Worm (Caenorhabditis elegans): ENCODE measurements around the gene srlf-1.

srlf-1 gene

ce11 chrII:7810869-7811543 lies 20.6 kb downstream of the srlf-1 start, which contains the start of gene cki-1 (continued):
- no peak for TF ChIP-seq hlh-13 (GFP tag; optimal IDR thresholded peaks at IDR 0.05)
- no peak for TF ChIP-seq pha-4 (tag; optimal IDR thresholded peaks at IDR 0.05)
- TF ChIP-seq ceh-9 (tag; optimal IDR thresholded peaks at IDR 0.05), result no peak
- TF ChIP-seq sox-2 (GFP tag; IDR thresholded peaks at IDR 0.05), result no peak
- TF ChIP-seq elt-2 (tag; optimal IDR thresholded peaks at IDR 0.05), result peak; percentile 16
- TF ChIP-seq ceh-24 (tag; optimal IDR thresholded peaks at IDR 0.05), result no peak
- TF ChIP-seq ceh-14 (tag; optimal IDR thresholded peaks at IDR 0.05), result no peak
- no peak for TF ChIP-seq gmeb-2 (tag; optimal IDR thresholded peaks at IDR 0.05)
- no peak for TF ChIP-seq ets-4 (tag; optimal IDR thresholded peaks at IDR 0.05)
- no peak for TF ChIP-seq pag-3 (tag; optimal IDR thresholded peaks at IDR 0.05; ENCODE audit: borderline replicate concordance)
- no peak for TF ChIP-seq hlh-15 (tag; optimal IDR thresholded peaks at IDR 0.05)
- TF ChIP-seq ama-1 (optimal IDR thresholded peaks at IDR 0.05), result peak; percentile 61
- TF ChIP-seq ceh-45 (GFP tag; IDR thresholded peaks at IDR 0.05), result no peak
- TF ChIP-seq T23F11.4 (GFP tag; optimal IDR thresholded peaks at IDR 0.05), result no peak
- TF ChIP-seq K02D7.2 (tag; optimal IDR thresholded peaks at IDR 0.05), result no peak
- TF ChIP-seq Y22D7AL.16 (tag; optimal IDR thresholded peaks at IDR 0.05), result no peak
- no peak for TF ChIP-seq hlh-8 (tag; optimal IDR thresholded peaks at IDR 0.05)
- TF ChIP-seq K09A11.1 (tag; optimal IDR thresholded peaks at IDR 0.05; ENCODE audit: insufficient read depth), result no peak
- peak; percentile 22 for TF ChIP-seq nhr-232 (tag; optimal IDR thresholded peaks at IDR 0.05)
- no peak for TF ChIP-seq sox-4 (tag; optimal IDR thresholded peaks at IDR 0.05)
- peak; percentile 14 for TF ChIP-seq F13H6.1 (tag; optimal IDR thresholded peaks at IDR 0.05)
- TF ChIP-seq dmd-4 (tag; optimal IDR thresholded peaks at IDR 0.05; ENCODE audit: borderline replicate concordance), result no peak
- TF ChIP-seq unc-3 (GFP tag; conservative IDR thresholded peaks at IDR 0.05), result no peak
- TF ChIP-seq unc-3 (tag; optimal IDR thresholded peaks at IDR 0.05), result no peak
- peak; percentile 52 for TF ChIP-seq sdc-2 (tag; optimal IDR thresholded peaks at IDR 0.05)
- no peak for TF ChIP-seq ceh-48 (tag; optimal IDR thresholded peaks at IDR 0.05)
- TF ChIP-seq ztf-16 (tag; optimal IDR thresholded peaks at IDR 0.05), result no peak
- TF ChIP-seq npax-4 (tag; optimal IDR thresholded peaks at IDR 0.05), result no peak
- TF ChIP-seq pax-1 (tag; optimal IDR thresholded peaks at IDR 0.05), result no peak
- TF ChIP-seq odd-2 (tag; optimal IDR thresholded peaks at IDR 0.05), result no peak
- TF ChIP-seq elt-4 (tag; optimal IDR thresholded peaks at IDR 0.05), result no peak
- no peak for TF ChIP-seq unc-42 (tag; optimal IDR thresholded peaks at IDR 0.05)
- no peak for TF ChIP-seq ahr-1 (tag; optimal IDR thresholded peaks at IDR 0.05)
- TF ChIP-seq ceh-6 (GFP tag; optimal IDR thresholded peaks at IDR 0.05), result peak; percentile 7
- no peak for TF ChIP-seq ceh-30 (tag; optimal IDR thresholded peaks at IDR 0.05)
- no peak for TF ChIP-seq zip-5 (tag; optimal IDR thresholded peaks at IDR 0.05)
- no peak for TF ChIP-seq nfya-1 (tag; optimal IDR thresholded peaks at IDR 0.05)
- TF ChIP-seq ceh-2 (tag; optimal IDR thresholded peaks at IDR 0.05), result peak; percentile 55
- no peak for TF ChIP-seq lin-11 (tag; optimal IDR thresholded peaks at IDR 0.05)
- TF ChIP-seq hlh-6 (tag; optimal IDR thresholded peaks at IDR 0.05), result peak; percentile 63
- peak; percentile 95 for TF ChIP-seq ceh-34 (tag; optimal IDR thresholded peaks at IDR 0.05)
- TF ChIP-seq dve-1 (tag; optimal IDR thresholded peaks at IDR 0.05), result no peak
- no peak for TF ChIP-seq tbx-7 (tag; optimal IDR thresholded peaks at IDR 0.05)
- TF ChIP-seq unc-86 (tag; optimal IDR thresholded peaks at IDR 0.05), result no peak
- peak; percentile 15 for TF ChIP-seq ref-2 (tag; optimal IDR thresholded peaks at IDR 0.05)
- no peak for TF ChIP-seq fax-1 (tag; optimal IDR thresholded peaks at IDR 0.05)
- no peak for TF ChIP-seq pat-9 (tag; optimal IDR thresholded peaks at IDR 0.05)
